Fruit fly (Drosophila melanogaster): ENCODE measurements around the gene MED24.

MED24 gene

DNA sequence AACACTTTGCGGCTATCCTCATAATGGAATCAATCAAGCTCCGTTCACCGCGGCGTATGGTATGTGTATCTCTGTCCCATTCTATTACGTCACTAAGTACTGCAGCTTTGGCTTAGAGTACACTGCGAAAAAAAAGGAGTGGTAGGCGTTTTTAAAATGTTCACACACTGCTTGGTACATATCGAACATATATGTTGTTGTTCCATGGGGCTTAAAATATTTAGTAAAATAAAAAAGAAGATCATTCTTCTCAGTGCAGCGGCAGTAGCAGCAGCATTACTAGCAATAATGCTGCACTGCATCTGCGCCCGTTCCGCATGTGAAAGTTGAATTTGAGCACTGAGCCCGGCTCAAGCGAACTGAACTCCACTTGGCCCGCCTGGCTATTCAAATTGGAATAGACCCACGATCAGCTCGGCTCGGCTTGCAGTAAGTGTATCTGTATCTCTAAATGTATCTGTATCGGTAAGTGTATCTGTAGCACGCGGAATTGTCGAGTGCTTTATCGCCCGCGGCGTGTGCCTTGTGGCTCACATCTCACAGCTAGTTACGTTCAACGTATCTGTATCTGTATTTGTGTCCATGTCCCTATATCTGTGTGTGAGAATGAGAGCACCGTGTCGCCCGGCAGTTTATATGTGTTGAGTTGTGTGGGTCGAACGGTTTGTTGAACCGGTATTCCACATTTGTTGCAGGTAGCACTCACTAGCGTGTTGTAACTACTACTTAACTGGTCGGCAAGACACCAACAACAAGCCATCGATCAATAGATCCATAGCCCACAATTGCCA lies 37.7 kb upstream of the MED24 start (continued):
- TF ChIP-seq nmo (GFP tag; optimal IDR thresholded peaks at IDR 0.05) (peak; percentile 36), wdn (GFP tag; IDR thresholded peaks at IDR 0.05) (no peak), CG12299 (tag; optimal IDR thresholded peaks at IDR 0.05) (no peak), CG32532 (GFP tag; IDR thresholded peaks at IDR 0.05) (no peak), E2f1 (GFP tag; IDR thresholded peaks at IDR 0.05) (no peak), CG4282 (GFP tag; optimal IDR thresholded peaks at IDR 0.05) (no peak), slou (GFP tag; optimal IDR thresholded peaks at IDR 0.05) (no peak), CG8290 (GFP tag; optimal IDR thresholded peaks at IDR 0.05) (no peak), CG8290 (tag; optimal IDR thresholded peaks at IDR 0.05) (no peak), inv (GFP tag; IDR thresholded peaks at IDR 0.05; ENCODE audit: partially characterized antibody) (no peak), phol (tag; optimal IDR thresholded peaks at IDR 0.05) (peak; percentile 69), crc (GFP tag; optimal IDR thresholded peaks at IDR 0.05) (no peak), so (GFP tag; IDR thresholded peaks at IDR 0.05) (peak; percentile 65; the same call in 1 of the 3 replicates), Hand (GFP tag; optimal IDR thresholded peaks at IDR 0.05) (no peak), CG10543 (GFP tag; optimal IDR thresholded peaks at IDR 0.05) (no peak), Hmr (GFP tag; optimal IDR thresholded peaks at IDR 0.05) (no peak), hth (optimal IDR thresholded peaks at IDR 0.05) (no peak), CG18262 (tag; optimal IDR thresholded peaks at IDR 0.05) (peak; percentile 41), CG11696 (GFP tag; IDR thresholded peaks at IDR 0.05) (no peak), abd-A (tag; optimal IDR thresholded peaks at IDR 0.05) (no peak), pfk (GFP tag; optimal IDR thresholded peaks at IDR 0.05) (no peak), MESR4 (GFP tag; optimal IDR thresholded peaks at IDR 0.05) (no peak), schlank (tag; optimal IDR thresholded peaks at IDR 0.05) (no peak), CG33213 (GFP tag; optimal IDR thresholded peaks at IDR 0.05) (peak; percentile 41), Vsx1 (GFP tag; optimal IDR thresholded peaks at IDR 0.05) (no peak), CG13296 (GFP tag; optimal IDR thresholded peaks at IDR 0.05) (peak; percentile 10), CG1024 (GFP tag; IDR thresholded peaks at IDR 0.05) (peak; percentile 51; the same call in 1 of the 2 replicates), Jarid2 (GFP tag; optimal IDR thresholded peaks at IDR 0.05) (no peak), GATAe (GFP tag; conservative IDR thresholded peaks at IDR 0.05) (no peak), dmrt99B (tag; optimal IDR thresholded peaks at IDR 0.05) (peak; percentile 80), CG7963 (GFP tag; IDR thresholded peaks at IDR 0.05; ENCODE audit: partially characterized antibody) (no peak), croc (GFP tag; conservative IDR thresholded peaks at IDR 0.05) (peak; percentile 36; the same call in 2 of the 3 replicates), cwo (GFP tag; optimal IDR thresholded peaks at IDR 0.05) (peak; percentile 7), CG10209 (GFP tag; optimal IDR thresholded peaks at IDR 0.05) (peak; percentile 58), ci (GFP tag; IDR thresholded peaks at IDR 0.05) (peak; percentile 91), CG6854 (GFP tag; optimal IDR thresholded peaks at IDR 0.05) (no peak), org-1 (GFP tag; optimal IDR thresholded peaks at IDR 0.05) (peak; percentile 15), Doc3 (GFP tag; IDR thresholded peaks at IDR 0.05; ENCODE audit: partially characterized antibody) (no peak), dati (GFP tag; IDR thresholded peaks at IDR 0.05) (no peak), CG9437 (GFP tag; optimal IDR thresholded peaks at IDR 0.05) (peak; percentile 43), oc (tag; optimal IDR thresholded peaks at IDR 0.05) (peak; percentile 80), lbe (GFP tag; optimal IDR thresholded peaks at IDR 0.05) (no peak), CG2202 (tag; optimal IDR thresholded peaks at IDR 0.05) (no peak), CG16779 (GFP tag; IDR thresholded peaks at IDR 0.05) (no peak), CG3847 (GFP tag; IDR thresholded peaks at IDR 0.05) (0 out of 2 replicates have a peak, but pooled peaks have one; percentile 32), CG4424 (GFP tag; optimal IDR thresholded peaks at IDR 0.05) (peak; percentile 61), shn (GFP tag; optimal IDR thresholded peaks at IDR 0.05) (no peak), CG1792 (GFP tag; optimal IDR thresholded peaks at IDR 0.05) (no peak), Ssrp (tag; optimal IDR thresholded peaks at IDR 0.05) (peak; percentile 56)

Measured in whole organism, embryonic.